Fruit fly (Drosophila melanogaster) whole organism, embryonic: ENCODE data around the gene CG17803.

Experiments used
- Aef1 ChIP-seq: fragments of 200-800 bp; sonication (Bioruptor generic); IDR thresholded peaks from 3 replicates; pipeline ENCODE4 v1.3.6; 2022; ENCODE audit warnings: missing biosample characterization, missing genetic modification characterization
- CG10654 ChIP-seq: fragments of 200-800 bp; sonication (Bioruptor generic); optimal IDR thresholded peaks from 2 replicates; lab custom pipeline; 2016; ENCODE audit warnings: missing biosample characterization, missing genetic modification characterization
- CG11247 ChIP-seq: fragments of 200-800 bp; sonication (Bioruptor generic); IDR thresholded peaks from 2 replicates; pipeline ENCODE4 v1.3.6; 2022; ENCODE audit warnings: missing biosample characterization, missing genetic modification characterization
- CG12155 ChIP-seq: fragments of 200-800 bp; sonication (Bioruptor generic); optimal IDR thresholded peaks from 3 replicates; lab custom pipeline; 2016; ENCODE audit warnings: missing biosample characterization, missing genetic modification characterization
- CG12659 ChIP-seq: fragments of 200-800 bp; sonication (Bioruptor generic); optimal IDR thresholded peaks from 3 replicates; lab custom pipeline; 2017; ENCODE audit warnings: mild to moderate bottlenecking, missing biosample characterization, missing genetic modification reagents, missing genetic modification characterization
- CG12744 ChIP-seq: fragments of 200-800 bp; sonication (Bioruptor generic); optimal IDR thresholded peaks from 2 replicates; lab custom pipeline; 2016; ENCODE audit warnings: missing biosample characterization, missing genetic modification characterization
- CG14014 ChIP-seq: fragments of 200-800 bp; sonication (Bioruptor generic); IDR thresholded peaks from 2 replicates; pipeline ENCODE4 v1.3.6; 2022; ENCODE audit warnings: missing biosample characterization, missing genetic modification characterization
- CG14860 ChIP-seq: fragments of 200-800 bp; sonication (Bioruptor generic); IDR thresholded peaks from 3 replicates; pipeline ENCODE4 v1.3.6; 2022; ENCODE audit warnings: missing biosample characterization, missing genetic modification characterization; ENCODE audit not compliant: partially characterized antibody
- CG15269 ChIP-seq: fragments of 200-800 bp; sonication (Bioruptor generic); optimal IDR thresholded peaks from 2 replicates; lab custom pipeline; 2018; ENCODE audit warnings: missing biosample characterization, mild to moderate bottlenecking, missing genetic modification characterization, moderate library complexity
- CG2116 ChIP-seq: fragments of 200-800 bp; sonication (Bioruptor generic); optimal IDR thresholded peaks from 3 replicates; lab custom pipeline; 2018; ENCODE audit warnings: missing biosample characterization, mild to moderate bottlenecking, missing genetic modification characterization
- CG2678 ChIP-seq: fragments of 200-800 bp; sonication (Bioruptor generic); optimal IDR thresholded peaks from 3 replicates; lab custom pipeline; 2019; ENCODE audit warnings: missing biosample characterization, mild to moderate bottlenecking, missing genetic modification characterization, moderate library complexity
- CG30403 ChIP-seq: fragments of 200-800 bp; sonication (Bioruptor generic); optimal IDR thresholded peaks from 3 replicates; lab custom pipeline; 2016; ENCODE audit warnings: missing biosample characterization, missing genetic modification characterization
- CG31365 ChIP-seq: fragments of 200-800 bp; sonication (Bioruptor generic); optimal IDR thresholded peaks from 2 replicates; lab custom pipeline; 2018; ENCODE audit warnings: missing biosample characterization, mild to moderate bottlenecking, missing genetic modification characterization
- CG4328 ChIP-seq: fragments of 200-800 bp; sonication (Bioruptor generic); optimal IDR thresholded peaks from 3 replicates; lab custom pipeline; 2017; ENCODE audit warnings: missing biosample characterization, missing genetic modification reagents, missing genetic modification characterization
- CG43689 ChIP-seq: fragments of 200-800 bp; sonication (Bioruptor generic); IDR thresholded peaks from 2 replicates; pipeline ENCODE4 v1.3.6; 2022; ENCODE audit warnings: missing biosample characterization, missing genetic modification characterization
- CG6683 ChIP-seq: fragments of 200-800 bp; sonication (Bioruptor generic); optimal IDR thresholded peaks from 2 replicates; lab custom pipeline; 2017; ENCODE audit warnings: missing biosample characterization, mild to moderate bottlenecking, missing genetic modification characterization, missing genetic modification reagents
- CG8290 ChIP-seq, 3 experiments: fragments of 200-800 bp; sonication (Bioruptor generic); optimal IDR thresholded peaks; 2 replicates each; lab custom pipeline; 2016 to 2019; ENCODE audit warnings: missing biosample characterization in 3 of 3, missing genetic modification characterization in 3 of 3, mild to moderate bottlenecking in 2 of 3, moderate library complexity in 1 of 3
- CG8478 ChIP-seq: fragments of >200 bp; optimal IDR thresholded peaks from 2 replicates; lab custom pipeline; 2018
- CG8944 ChIP-seq: fragments of 200-800 bp; sonication (Bioruptor generic); optimal IDR thresholded peaks from 3 replicates; lab custom pipeline; 2016; ENCODE audit warnings: missing biosample characterization, missing genetic modification characterization
- CG9609 ChIP-seq: fragments of 200-800 bp; sonication (Bioruptor generic); optimal IDR thresholded peaks from 3 replicates; lab custom pipeline; 2016; ENCODE audit warnings: missing biosample characterization, missing genetic modification characterization
- CoRest ChIP-seq: fragments of 200-800 bp; sonication (Bioruptor generic); optimal IDR thresholded peaks from 3 replicates; lab custom pipeline; 2018; ENCODE audit warnings: missing biosample characterization, mild to moderate bottlenecking, missing genetic modification characterization, moderate library complexity
- Dll ChIP-seq: fragments of 200-800 bp; sonication (Bioruptor generic); IDR thresholded peaks from 4 replicates; pipeline ENCODE4 v1.3.6; 2022; ENCODE audit warnings: missing biosample characterization, missing genetic modification characterization; ENCODE audit not compliant: partially characterized antibody
- Dref ChIP-seq: fragments of 200-800 bp; sonication (Bioruptor generic); IDR thresholded peaks from 2 replicates; pipeline ENCODE4 v1.3.6; 2022; ENCODE audit warnings: missing biosample characterization, missing genetic modification characterization
- HHEX ChIP-seq: fragments of 200-800 bp; sonication (Bioruptor generic); optimal IDR thresholded peaks from 3 replicates; lab custom pipeline; 2017; ENCODE audit warnings: missing biosample characterization, mild to moderate bottlenecking, missing genetic modification characterization, missing genetic modification reagents
- HLH3B ChIP-seq: fragments of 200-800 bp; sonication (Bioruptor generic); IDR thresholded peaks from 2 replicates; pipeline ENCODE4 v1.3.6; 2022; ENCODE audit warnings: missing biosample characterization, missing genetic modification characterization
- NfI ChIP-seq: fragments of 200-800 bp; sonication (Bioruptor generic); optimal IDR thresholded peaks from 3 replicates; lab custom pipeline; 2018; ENCODE audit warnings: missing biosample characterization, mild to moderate bottlenecking, missing genetic modification characterization, moderate library complexity
- Poxn ChIP-seq: fragments of 200-800 bp; sonication (Bioruptor generic); IDR thresholded peaks from 2 replicates; pipeline ENCODE4 v1.3.6; 2022; ENCODE audit warnings: missing biosample characterization, missing genetic modification characterization
- Stat92E ChIP-seq, 3 experiments: fragments of >200 bp in 2 of 3; fragments of 200-800 bp in 1 of 3; sonication (Bioruptor generic) in 1 of 3; optimal IDR thresholded peaks; 2 replicates each; lab custom pipeline; 2017 to 2019; ENCODE audit warnings: missing biosample characterization in 3 of 3, missing genetic modification characterization in 3 of 3, mild to moderate bottlenecking in 1 of 3, moderate library complexity in 1 of 3
- Taf1 ChIP-seq: fragments of 200-800 bp; sonication (Bioruptor generic); IDR thresholded peaks from 2 replicates; pipeline ENCODE4 v1.3.6; 2022; ENCODE audit warnings: missing biosample characterization, missing genetic modification characterization
- abd-A ChIP-seq: fragments of 200-800 bp; sonication (Bioruptor generic); optimal IDR thresholded peaks from 3 replicates; lab custom pipeline; 2019; ENCODE audit warnings: missing biosample characterization, mild to moderate bottlenecking, missing genetic modification characterization, moderate library complexity
- ash1 ChIP-seq: fragments of 200-800 bp; sonication (Bioruptor generic); optimal IDR thresholded peaks from 2 replicates; lab custom pipeline; 2018; ENCODE audit warnings: missing biosample characterization, mild to moderate bottlenecking, missing genetic modification characterization
- fd3F ChIP-seq: fragments of 200-800 bp; sonication (Bioruptor generic); optimal IDR thresholded peaks from 2 replicates; lab custom pipeline; 2018; ENCODE audit warnings: missing biosample characterization, mild to moderate bottlenecking, missing genetic modification characterization, moderate library complexity
- fd96Cb ChIP-seq: fragments of 200-800 bp; sonication (Bioruptor generic); optimal IDR thresholded peaks from 2 replicates; lab custom pipeline; 2018; ENCODE audit warnings: missing biosample characterization, mild to moderate bottlenecking, missing genetic modification characterization, moderate library complexity
- ken ChIP-seq: fragments of 200-800 bp; sonication (Bioruptor generic); IDR thresholded peaks from 3 replicates; pipeline ENCODE4 v1.3.6; 2022; ENCODE audit warnings: missing biosample characterization, missing genetic modification characterization
- lab ChIP-seq: fragments of 200-800 bp; sonication (Bioruptor generic); optimal IDR thresholded peaks from 3 replicates; lab custom pipeline; 2017; ENCODE audit warnings: missing biosample characterization, missing genetic modification characterization, mild to moderate bottlenecking, moderate library complexity, missing genetic modification reagents
- lilli ChIP-seq: fragments of 200-800 bp; sonication (Bioruptor generic); optimal IDR thresholded peaks from 3 replicates; lab custom pipeline; 2016; ENCODE audit warnings: missing biosample characterization, missing genetic modification characterization
- nmo ChIP-seq: fragments of 200-800 bp; sonication (Bioruptor generic); optimal IDR thresholded peaks from 2 replicates; lab custom pipeline; 2018; ENCODE audit warnings: missing biosample characterization, mild to moderate bottlenecking, missing genetic modification characterization, moderate library complexity
- psq ChIP-seq: fragments of 200-800 bp; sonication (Bioruptor generic); optimal IDR thresholded peaks from 2 replicates; lab custom pipeline; 2017; ENCODE audit warnings: missing biosample characterization, missing genetic modification characterization
- row ChIP-seq: fragments of 200-800 bp; sonication (Bioruptor generic); IDR thresholded peaks from 3 replicates; pipeline ENCODE4 v1.3.6; 2022; ENCODE audit warnings: missing biosample characterization, missing genetic modification characterization
- slbo ChIP-seq: fragments of 200-800 bp; sonication (Bioruptor generic); IDR thresholded peaks from 2 replicates; pipeline ENCODE4 v1.3.6; 2022; ENCODE audit warnings: missing biosample characterization, missing genetic modification characterization
- sqz ChIP-seq: fragments of 200-800 bp; sonication (Bioruptor generic); optimal IDR thresholded peaks from 3 replicates; lab custom pipeline; 2018; ENCODE audit warnings: missing biosample characterization, mild to moderate bottlenecking, missing genetic modification characterization
- sr ChIP-seq: fragments of 200-800 bp; sonication (Bioruptor generic); IDR thresholded peaks from 3 replicates; pipeline ENCODE4 v1.3.6; 2022; ENCODE audit warnings: missing biosample characterization, missing genetic modification characterization
- stc ChIP-seq: fragments of 200-800 bp; sonication (Bioruptor generic); IDR thresholded peaks from 2 replicates; pipeline ENCODE4 v1.3.6; 2022; ENCODE audit warnings: missing biosample characterization, missing genetic modification characterization
- sug ChIP-seq: fragments of 200-800 bp; optimal IDR thresholded peaks from 2 replicates; lab custom pipeline; 2019; ENCODE audit warnings: missing biosample characterization, mild to moderate bottlenecking, missing genetic modification characterization, moderate library complexity
- wdn ChIP-seq: fragments of 200-800 bp; sonication (Bioruptor generic); IDR thresholded peaks from 2 replicates; pipeline ENCODE4 v1.3.6; 2022; ENCODE audit warnings: missing biosample characterization, missing genetic modification characterization
- wor ChIP-seq: fragments of 200-800 bp; sonication (Bioruptor generic); IDR thresholded peaks from 2 replicates; pipeline ENCODE4 v1.3.6; 2022; ENCODE audit warnings: missing biosample characterization, missing genetic modification characterization
- z ChIP-seq: fragments of 200-800 bp; sonication (Bioruptor generic); IDR thresholded peaks from 3 replicates; pipeline ENCODE4 v1.3.6; 2022; ENCODE audit warnings: missing biosample characterization, missing genetic modification characterization
- zen2 ChIP-seq: fragments of 200-800 bp; sonication (Bioruptor generic); IDR thresholded peaks from 3 replicates; pipeline ENCODE4 v1.3.6; 2022; ENCODE audit warnings: missing biosample characterization, missing genetic modification characterization; ENCODE audit not compliant: partially characterized antibody

CG17803 gene

DNA sequence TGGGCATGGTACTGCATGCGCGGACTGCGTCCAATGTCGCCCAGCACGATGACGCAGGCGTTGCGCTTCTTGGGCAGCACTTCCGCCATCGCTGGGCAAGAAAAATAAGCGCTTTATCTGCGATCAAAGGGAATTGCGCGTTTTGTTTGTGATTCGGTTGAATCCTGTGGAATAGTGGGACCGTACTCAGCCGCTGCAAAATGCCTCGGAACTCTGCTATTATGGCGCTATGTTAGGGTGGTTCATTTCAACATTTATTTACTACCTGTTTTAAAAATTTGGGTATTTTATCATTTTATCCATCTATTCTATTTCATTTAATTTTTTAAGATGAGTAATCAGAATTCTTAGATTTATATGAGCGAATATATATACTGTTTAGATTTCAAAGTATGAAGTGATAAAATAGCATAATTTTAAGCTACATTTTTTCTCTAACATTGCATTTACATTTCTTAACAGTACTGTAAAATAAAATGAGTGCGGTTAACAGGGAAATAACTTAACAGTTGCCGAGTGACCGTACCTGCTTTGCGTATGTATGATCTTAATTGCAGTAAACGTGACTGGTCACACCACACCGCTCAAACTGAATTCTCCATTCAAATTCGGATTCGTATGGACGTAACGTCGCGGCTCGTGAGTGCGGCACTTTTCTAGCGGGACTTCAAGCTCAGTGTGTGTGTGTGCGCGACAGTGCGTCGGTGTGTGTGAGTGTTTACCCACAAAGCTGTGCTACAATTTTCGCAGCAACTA, 9.8 kb upstream of the CG17803 start, which contains the start of the genes Alg1 and tinc (continued):
- TF ChIP-seq zen2 (no peak), CG14014 (GFP tag; lab: Robert Waterston, UW) (0 out of 2 replicates have a peak, but pooled peaks have one; percentile 40), CG10654 (GFP tag; lab: Kevin White, UChicago) (peak; percentile 42), sug (peak; percentile 84), wor (GFP tag; lab: Robert Waterston, UW) (no peak), CG15269 (tag; lab: Kevin White, UChicago) (peak; percentile 83), CG43689 (GFP tag; lab: Robert Waterston, UW) (no peak), CG6683 (GFP tag; lab: Kevin White, UChicago) (peak; percentile 46), ken (GFP tag; lab: Robert Waterston, UW) (peak; percentile 15; the same call in 1 of the 3 replicates), CG4328 (GFP tag; lab: Kevin White, UChicago) (peak; percentile 60), Dref (GFP tag; lab: Robert Waterston, UW) (no peak), CG14860 (GFP tag; lab: Robert Waterston, UW) (no peak), sqz (GFP tag; lab: Kevin White, UChicago) (peak; percentile 13), CG2116 (GFP tag; lab: Kevin White, UChicago) (peak; percentile 36), nmo (GFP tag; lab: Kevin White, UChicago) (peak; percentile 54), slbo (GFP tag; lab: Robert Waterston, UW) (peak; percentile 74), NfI (GFP tag; lab: Kevin White, UChicago) (peak; percentile 40), psq (peak; percentile 17), CG11247 (GFP tag; lab: Robert Waterston, UW) (0 out of 2 replicates have a peak, but pooled peaks have one; percentile 4), CG2678 (peak; percentile 86), CG8290 (GFP tag; optimal IDR thresholded peaks at IDR 0.05; lab: Kevin White, UChicago) (no peak), CG8290 (tag; optimal IDR thresholded peaks at IDR 0.05; lab: Kevin White, UChicago) (peak in 1 of 2 experiments; percentile 69), row (GFP tag; lab: Robert Waterston, UW) (peak; percentile 85), ash1 (GFP tag; lab: Kevin White, UChicago) (peak; percentile 3), Dll (GFP tag; lab: Robert Waterston, UW) (no peak), abd-A (tag; lab: Kevin White, UChicago) (no peak), Taf1 (GFP tag; lab: Robert Waterston, UW) (peak; percentile 60), Stat92E (GFP tag; optimal IDR thresholded peaks at IDR 0.05; lab: Kevin White, UChicago) (peak in 1 of 3 experiments; percentile 71), CoRest (tag; lab: Kevin White, UChicago) (peak; percentile 84), CG8944 (no peak), Aef1 (GFP tag; lab: Robert Waterston, UW) (peak; percentile 28; the same call in 1 of the 3 replicates), lab (peak; percentile 72), CG31365 (no peak), CG8478 (lab: Kevin White, UChicago) (no peak), CG12659 (GFP tag; lab: Kevin White, UChicago) (peak; percentile 81), Poxn (GFP tag; lab: Robert Waterston, UW) (0 out of 2 replicates have a peak, but pooled peaks have one; percentile 7), HLH3B (GFP tag; lab: Robert Waterston, UW) (peak; percentile 31; the same call in 1 of the 2 replicates), sr (GFP tag; lab: Robert Waterston, UW) (no peak), CG12155 (peak; percentile 59), CG12744 (GFP tag; lab: Kevin White, UChicago) (no peak), z (peak; percentile 35; the same call in 1 of the 3 replicates), wdn (GFP tag; lab: Robert Waterston, UW) (0 out of 2 replicates have a peak, but pooled peaks have one; percentile 32), lilli (peak; percentile 78), fd3F (GFP tag; lab: Kevin White, UChicago) (peak; percentile 71), fd96Cb (tag; lab: Kevin White, UChicago) (peak; percentile 37), HHEX (GFP tag; lab: Kevin White, UChicago) (peak; percentile 16), stc (GFP tag; lab: Robert Waterston, UW) (peak; percentile 61; the same call in 1 of the 2 replicates), CG9609 (GFP tag; lab: Kevin White, UChicago) (peak; percentile 3), CG30403 (peak; percentile 77)
